Worm (Caenorhabditis elegans) whole organism, L4/young adult: ENCODE measurements around the gene adr-2.

Experiments
- W03F9.2 ChIP-seq: fragments of 150-350 bp; optimal IDR thresholded peaks from 2 replicates; lab custom pipeline; 2014; ENCODE audit warnings: missing biosample characterization, missing genetic modification characterization
- dao-5 ChIP-seq: sonication (generic microtip); optimal IDR thresholded peaks from 2 replicates; lab custom pipeline; 2016; ENCODE audit warnings: missing genotype, missing genetic modification characterization, moderate library complexity, missing compliant biosample characterization
- him-1 ChIP-seq: sonication (generic microtip); optimal IDR thresholded peaks from 2 replicates; lab custom pipeline; 2016; ENCODE audit warnings: missing genotype, missing genetic modification reagents, missing genetic modification characterization, missing compliant biosample characterization

ce11 chrIII:7278491-7278890 is 45.8 kb upstream of the adr-2 start:
- TF ChIP-seq him-1 (tag; lab: Kevin White, UChicago) = no peak
- TF ChIP-seq W03F9.2 (tag; lab: Kevin White, UChicago) = peak; percentile 74
- TF ChIP-seq dao-5 (tag; lab: Kevin White, UChicago) = peak; percentile 42
